Worm (Caenorhabditis elegans) whole organism, L4 larva: ENCODE data around the gene ani-2.

Experiments
- D1046.2 ChIP-seq: fragments of 200-800 bp; sonication (Bioruptor generic); IDR thresholded peaks from 2 replicates; pipeline ENCODE4 v1.3.6; 2022; ENCODE audit warnings: missing genetic modification characterization, missing compliant biosample characterization
- F26F4.8 ChIP-seq: fragments of 200-800 bp; sonication (Bioruptor generic); conservative IDR thresholded peaks from 2 replicates; pipeline ENCODE4 v1.3.6; 2022; ENCODE audit warnings: missing genetic modification characterization, missing compliant biosample characterization
- F37D6.2 ChIP-seq: sonication (generic microtip); optimal IDR thresholded peaks from 2 replicates; lab custom pipeline; 2016; ENCODE audit warnings: mild to moderate bottlenecking, missing genetic modification characterization, missing compliant biosample characterization
- F49E8.2 ChIP-seq: sonication (generic microtip); optimal IDR thresholded peaks from 2 replicates; lab custom pipeline; 2016; ENCODE audit warnings: missing compliant biosample characterization, mild to moderate bottlenecking, missing genetic modification characterization, borderline replicate concordance
- R02D3.7 ChIP-seq: fragments of 150-350 bp; sonication (generic microtip); optimal IDR thresholded peaks from 3 replicates; lab custom pipeline; 2014; ENCODE audit warnings: missing biosample characterization, missing genetic modification characterization
- T20F7.1 ChIP-seq: fragments of 200-800 bp; sonication (Bioruptor generic); optimal IDR thresholded peaks from 2 replicates; lab custom pipeline; 2018; ENCODE audit warnings: mild to moderate bottlenecking, missing genetic modification characterization, missing compliant biosample characterization
- Y75B8A.6 ChIP-seq: fragments of 200-800 bp; sonication (Bioruptor generic); IDR thresholded peaks from 2 replicates; pipeline ENCODE4 v1.3.6; 2022; ENCODE audit warnings: missing genetic modification reagents, missing genetic modification characterization, missing compliant biosample characterization
- aha-1 ChIP-seq: fragments of 150-350 bp; peaks from one replicate; lab custom pipeline; 2014; ENCODE audit warnings: missing biosample characterization, missing genetic modification characterization
- attf-4 ChIP-seq: sonication (generic microtip); optimal IDR thresholded peaks from 3 replicates; lab custom pipeline; 2017; ENCODE audit warnings: missing biosample characterization, missing genetic modification characterization
- ceh-32 ChIP-seq: sonication (generic microtip); optimal IDR thresholded peaks from 2 replicates; lab custom pipeline; 2016; ENCODE audit warnings: mild to moderate bottlenecking, missing genetic modification characterization, missing compliant biosample characterization; ENCODE audit not compliant: poor library complexity
- ceh-44 ChIP-seq: fragments of 200-800 bp; sonication (Bioruptor generic); IDR thresholded peaks from 2 replicates; pipeline ENCODE4 v1.3.6; 2022; ENCODE audit warnings: missing genetic modification reagents, missing genetic modification characterization, missing compliant biosample characterization
- ceh-62 ChIP-seq: sonication (generic microtip); optimal IDR thresholded peaks from 2 replicates; lab custom pipeline; 2017; ENCODE audit warnings: missing biosample characterization, missing genetic modification characterization
- ces-1 ChIP-seq: fragments of 150-350 bp; sonication (generic microtip); optimal IDR thresholded peaks from 4 replicates; lab custom pipeline; 2014; ENCODE audit warnings: missing biosample characterization, missing genetic modification reagents, missing genetic modification characterization
- daf-16 ChIP-seq, 3 experiments: sonication (generic microtip); optimal IDR thresholded peaks; 2 replicates each; lab custom pipeline; 2016 to 2017; ENCODE audit warnings: missing genetic modification characterization in 3 of 3, missing genetic modification reagents in 3 of 3, mild to moderate bottlenecking in 2 of 3, missing compliant biosample characterization in 2 of 3, missing biosample characterization in 1 of 3, moderate library complexity in 1 of 3
- daf-19 ChIP-seq: fragments of 200-800 bp; sonication (Bioruptor generic); conservative IDR thresholded peaks from 2 replicates; pipeline ENCODE4 v1.3.6; 2022; ENCODE audit warnings: missing genetic modification characterization, missing compliant biosample characterization
- daf-8 ChIP-seq: fragments of 200-800 bp; sonication (Bioruptor generic); IDR thresholded peaks from 2 replicates; pipeline ENCODE4 v1.3.6; 2022; ENCODE audit warnings: missing genetic modification characterization, missing compliant biosample characterization
- dve-1 ChIP-seq: sonication (generic microtip); optimal IDR thresholded peaks from 2 replicates; lab custom pipeline; 2017; ENCODE audit warnings: antibody characterized with exemption, mild to moderate bottlenecking, missing genetic modification characterization, missing compliant biosample characterization; ENCODE audit not compliant: insufficient read depth
- egl-43 ChIP-seq: fragments of 200-800 bp; sonication (Bioruptor generic); IDR thresholded peaks from 2 replicates; pipeline ENCODE4 v1.3.6; 2022; ENCODE audit warnings: missing genetic modification reagents, missing genetic modification characterization, missing compliant biosample characterization
- fos-1 ChIP-seq: fragments of 150-350 bp; optimal IDR thresholded peaks from 2 replicates; lab custom pipeline; 2014; ENCODE audit warnings: missing biosample characterization, missing genetic modification characterization
- hif-1 ChIP-seq, 2 experiments: sonication (generic microtip); optimal IDR thresholded peaks; 2 replicates each; lab custom pipeline; 2016 to 2017; ENCODE audit warnings: missing compliant biosample characterization in 2 of 2, missing genetic modification characterization in 2 of 2, missing genetic modification reagents in 2 of 2, missing genotype in 2 of 2, mild to moderate bottlenecking in 1 of 2
- hlh-11 ChIP-seq: fragments of 200-800 bp; sonication (Bioruptor generic); optimal IDR thresholded peaks from 2 replicates; lab custom pipeline; 2018; ENCODE audit warnings: mild to moderate bottlenecking, missing genetic modification characterization, missing compliant biosample characterization
- hlh-30 ChIP-seq: sonication (generic microtip); optimal IDR thresholded peaks from 2 replicates; lab custom pipeline; 2017; ENCODE audit warnings: antibody characterized with exemption, mild to moderate bottlenecking, missing genetic modification characterization, missing compliant biosample characterization; ENCODE audit not compliant: insufficient read depth
- hmg-1.1 ChIP-seq: fragments of 200-800 bp; sonication (Bioruptor generic); IDR thresholded peaks from 2 replicates; pipeline ENCODE4 v1.3.6; 2022; ENCODE audit warnings: missing genetic modification reagents, missing genetic modification characterization, missing compliant biosample characterization
- lin-1 ChIP-seq: fragments of 200-800 bp; sonication (Bioruptor generic); IDR thresholded peaks from 2 replicates; pipeline ENCODE4 v1.3.6; 2022; ENCODE audit warnings: missing genetic modification reagents, missing genetic modification characterization, missing compliant biosample characterization
- lin-29 ChIP-seq: fragments of 200-800 bp; sonication (Bioruptor generic); IDR thresholded peaks from 2 replicates; pipeline ENCODE4 v1.3.6; 2022; ENCODE audit warnings: missing genetic modification reagents, missing genetic modification characterization, missing compliant biosample characterization
- lin-39 ChIP-seq: fragments of 150-350 bp; optimal IDR thresholded peaks from 2 replicates; lab custom pipeline; 2014; ENCODE audit warnings: missing biosample characterization, missing genetic modification reagents, missing genetic modification characterization
- lir-3 ChIP-seq: sonication (generic microtip); optimal IDR thresholded peaks from 2 replicates; lab custom pipeline; 2016; ENCODE audit warnings: mild to moderate bottlenecking, missing genetic modification characterization, missing compliant biosample characterization
- lsy-2 ChIP-seq, 2 experiments: fragments of 150-350 bp in 1 of 2; sonication (generic microtip) in 1 of 2; optimal IDR thresholded peaks; 2 replicates each; lab custom pipeline; 2014 to 2017; ENCODE audit warnings: missing biosample characterization in 2 of 2, missing genetic modification characterization in 2 of 2
- mep-1 ChIP-seq: fragments of 150-350 bp; sonication (generic microtip); optimal IDR thresholded peaks from 3 replicates; lab custom pipeline; 2014; ENCODE audit warnings: missing biosample characterization, missing genetic modification characterization
- mes-2 ChIP-seq: sonication (generic microtip); optimal IDR thresholded peaks from 2 replicates; lab custom pipeline; 2016; ENCODE audit warnings: missing genotype, mild to moderate bottlenecking, missing genetic modification characterization, missing compliant biosample characterization; ENCODE audit not compliant: poor library complexity, severe bottlenecking
- nhr-102 ChIP-seq: sonication (generic microtip); optimal IDR thresholded peaks from 2 replicates; lab custom pipeline; 2016; ENCODE audit warnings: mild to moderate bottlenecking, missing genetic modification characterization, moderate library complexity, missing compliant biosample characterization
- nhr-111 ChIP-seq: fragments of 200-800 bp; sonication (Bioruptor generic); optimal IDR thresholded peaks from 2 replicates; lab custom pipeline; 2018; ENCODE audit warnings: mild to moderate bottlenecking, missing genetic modification characterization, missing compliant biosample characterization
- nhr-237 ChIP-seq: sonication (generic microtip); optimal IDR thresholded peaks from 2 replicates; lab custom pipeline; 2017; ENCODE audit warnings: missing biosample characterization, missing genetic modification characterization
- nhr-25 ChIP-seq: sonication (generic microtip); optimal IDR thresholded peaks from 2 replicates; lab custom pipeline; 2017; ENCODE audit warnings: missing genetic modification characterization, mild to moderate bottlenecking, missing compliant biosample characterization, antibody characterized with exemption, moderate library complexity, borderline replicate concordance; ENCODE audit not compliant: insufficient read depth
- nhr-28 ChIP-seq: fragments of 150-350 bp; optimal IDR thresholded peaks from 2 replicates; lab custom pipeline; 2014; ENCODE audit warnings: missing biosample characterization, missing genetic modification characterization
- nhr-42 ChIP-seq: fragments of 200-800 bp; sonication (Bioruptor generic); IDR thresholded peaks from 2 replicates; pipeline ENCODE4 v1.3.6; 2022; ENCODE audit warnings: missing genetic modification characterization, missing compliant biosample characterization
- nhr-76 ChIP-seq: fragments of 150-350 bp; optimal IDR thresholded peaks from 2 replicates; lab custom pipeline; 2014; ENCODE audit warnings: missing biosample characterization, missing genetic modification characterization
- pha-4 ChIP-seq, 2 experiments: fragments of 150-350 bp in 1 of 2; fragments of 200-800 bp in 1 of 2; sonication (Bioruptor generic) in 1 of 2; IDR thresholded peaks in 1 of 2; optimal IDR thresholded peaks in 1 of 2; 2 replicates each; pipeline versions ENCODE4 v1.3.6 to Lab custom; 2014 to 2022; ENCODE audit warnings: missing genetic modification characterization in 2 of 2, missing genetic modification reagents in 2 of 2, missing biosample characterization in 1 of 2, missing compliant biosample characterization in 1 of 2
- php-3 ChIP-seq: fragments of 200-800 bp; sonication (Bioruptor generic); IDR thresholded peaks from 2 replicates; pipeline ENCODE4 v1.3.6; 2022; ENCODE audit warnings: missing genetic modification reagents, missing genetic modification characterization, missing compliant biosample characterization
- rbr-2 ChIP-seq: sonication (generic microtip); optimal IDR thresholded peaks from 2 replicates; lab custom pipeline; 2016; ENCODE audit warnings: missing genotype, missing genetic modification characterization, missing compliant biosample characterization
- saeg-2 ChIP-seq: fragments of 200-800 bp; sonication (Bioruptor generic); IDR thresholded peaks from 2 replicates; pipeline ENCODE4 v1.3.6; 2022; ENCODE audit warnings: missing genetic modification reagents, missing genetic modification characterization, missing compliant biosample characterization
- sdz-12 ChIP-seq: fragments of 200-800 bp; sonication (Bioruptor generic); optimal IDR thresholded peaks from 2 replicates; lab custom pipeline; 2018; ENCODE audit warnings: mild to moderate bottlenecking, missing genetic modification characterization, missing compliant biosample characterization
- snpc-4 ChIP-seq: fragments of 150-350 bp; optimal IDR thresholded peaks from 2 replicates; lab custom pipeline; 2014; ENCODE audit warnings: missing biosample characterization, missing genetic modification characterization
- spr-1 ChIP-seq: sonication (generic microtip); optimal IDR thresholded peaks from 2 replicates; lab custom pipeline; 2016; ENCODE audit warnings: mild to moderate bottlenecking, missing genetic modification characterization, missing compliant biosample characterization
- unc-39 ChIP-seq: sonication (generic microtip); optimal IDR thresholded peaks from 2 replicates; lab custom pipeline; 2017; ENCODE audit warnings: missing biosample characterization, missing genetic modification characterization
- unc-62 ChIP-seq, 3 experiments: fragments of 150-350 bp in 1 of 3; sonication (generic microtip); optimal IDR thresholded peaks in 2 of 3; peaks in 1 of 3; 1 replicate in 1 of 3; 2 replicates in 2 of 3; lab custom pipeline; 2014 to 2017; ENCODE audit warnings: missing biosample characterization in 3 of 3, missing genetic modification characterization in 3 of 3, missing genetic modification reagents in 3 of 3, missing genotype in 1 of 3
- zfp-3 ChIP-seq: fragments of 200-800 bp; sonication (Bioruptor generic); conservative IDR thresholded peaks from 2 replicates; pipeline ENCODE4 v1.3.6; 2022; ENCODE audit warnings: missing genetic modification reagents, missing genetic modification characterization, missing compliant biosample characterization
- zip-11 ChIP-seq: fragments of 200-800 bp; sonication (Bioruptor generic); IDR thresholded peaks from 2 replicates; pipeline ENCODE4 v1.3.6; 2022; ENCODE audit warnings: missing genetic modification characterization, missing compliant biosample characterization
- ztf-11 ChIP-seq: fragments of 150-350 bp; optimal IDR thresholded peaks from 2 replicates; lab custom pipeline; 2014; ENCODE audit warnings: missing biosample characterization, missing genetic modification characterization

Gene ani-2

ce11 chrII:6328672-6329071, 36.5 kb downstream of the ani-2 start (continued):
- no peak for TF ChIP-seq egl-43 (GFP tag; lab: Robert Waterston, UW)
- peak; percentile 88 for TF ChIP-seq hlh-11
- no peak for TF ChIP-seq fos-1 (tag; lab: Kevin White, UChicago)
- no peak for TF ChIP-seq ztf-11 (tag; lab: Kevin White, UChicago)
- no peak for TF ChIP-seq nhr-237 (tag; lab: Kevin White, UChicago)
- no peak for TF ChIP-seq ceh-62 (tag; lab: Kevin White, UChicago)
- no peak for TF ChIP-seq snpc-4 (tag; lab: Kevin White, UChicago)
- no peak for TF ChIP-seq pha-4 (GFP tag; IDR thresholded peaks at IDR 0.05; lab: Robert Waterston, UW)
- TF ChIP-seq pha-4 (tag; optimal IDR thresholded peaks at IDR 0.05; lab: Kevin White, UChicago): no peak
- peak in 1 of 2 experiments; percentile 16 for TF ChIP-seq hif-1 (tag; optimal IDR thresholded peaks at IDR 0.05; lab: Kevin White, UChicago)
- TF ChIP-seq lsy-2 (tag; optimal IDR thresholded peaks at IDR 0.05; lab: Kevin White, UChicago): no peak
- TF ChIP-seq F26F4.8: no peak
- no peak for TF ChIP-seq unc-39 (tag; lab: Kevin White, UChicago)
- no peak for TF ChIP-seq lin-29 (GFP tag; lab: Robert Waterston, UW)
- TF ChIP-seq rbr-2 (tag; lab: Kevin White, UChicago): no peak
- TF ChIP-seq F49E8.2 (tag; lab: Kevin White, UChicago): no peak
- no peak for TF ChIP-seq F37D6.2 (tag; lab: Kevin White, UChicago)
- TF ChIP-seq php-3 (GFP tag; lab: Robert Waterston, UW): peak; percentile 76
- TF ChIP-seq lir-3 (tag; lab: Kevin White, UChicago): no peak
- TF ChIP-seq unc-62 (GFP tag; optimal IDR thresholded peaks at IDR 0.05 in 1 of 2; lab: Kevin White, UChicago): peak in 1 of 2 experiments; percentile 71
- TF ChIP-seq unc-62 (tag; optimal IDR thresholded peaks at IDR 0.05; lab: Kevin White, UChicago): no peak
- no peak for TF ChIP-seq D1046.2
- TF ChIP-seq dve-1 (tag; lab: Kevin White, UChicago): peak; percentile 82
- TF ChIP-seq Y75B8A.6 (GFP tag; lab: Robert Waterston, UW): no peak
- TF ChIP-seq zfp-3 (GFP tag; lab: Robert Waterston, UW): no peak
- TF ChIP-seq mep-1 (tag; lab: Kevin White, UChicago): peak; percentile 27
- peak; percentile 73 for TF ChIP-seq lin-1 (GFP tag; lab: Robert Waterston, UW)
- no peak for TF ChIP-seq sdz-12 (GFP tag; lab: Kevin White, UChicago)
- peak; percentile 35 for TF ChIP-seq nhr-102 (tag; lab: Kevin White, UChicago)
- peak; percentile 9 for TF ChIP-seq T20F7.1 (GFP tag; lab: Kevin White, UChicago)
- TF ChIP-seq daf-16 (GFP tag; optimal IDR thresholded peaks at IDR 0.05; lab: Kevin White, UChicago): peak in 1 of 2 experiments; percentile 9
- TF ChIP-seq daf-16 (tag; optimal IDR thresholded peaks at IDR 0.05; lab: Kevin White, UChicago): peak; percentile 62
- TF ChIP-seq hmg-1.1 (GFP tag; lab: Robert Waterston, UW): no peak
- TF ChIP-seq hlh-30: peak; percentile 13
- TF ChIP-seq daf-19 (GFP tag; lab: Robert Waterston, UW): no peak
- no peak for TF ChIP-seq spr-1 (tag; lab: Kevin White, UChicago)
- no peak for TF ChIP-seq nhr-25 (tag; lab: Kevin White, UChicago)
- TF ChIP-seq aha-1 (tag; lab: Kevin White, UChicago): peak; percentile 53
- TF ChIP-seq ces-1 (GFP tag; lab: Kevin White, UChicago): no peak
- TF ChIP-seq nhr-28 (tag; lab: Kevin White, UChicago): peak; percentile 97
- TF ChIP-seq lin-39 (tag; lab: Kevin White, UChicago): no peak
- no peak for TF ChIP-seq nhr-76 (tag; lab: Kevin White, UChicago)
- TF ChIP-seq ceh-32 (tag; lab: Kevin White, UChicago): no peak
- TF ChIP-seq saeg-2 (GFP tag; lab: Robert Waterston, UW): no peak
- no peak for TF ChIP-seq zip-11
- TF ChIP-seq daf-8 (GFP tag; lab: Robert Waterston, UW): no peak
- no peak for TF ChIP-seq ceh-44 (GFP tag; lab: Robert Waterston, UW)
- no peak for TF ChIP-seq nhr-42 (GFP tag; lab: Robert Waterston, UW)
- TF ChIP-seq attf-4: no peak
- no peak for TF ChIP-seq R02D3.7 (tag; lab: Kevin White, UChicago)
- TF ChIP-seq nhr-111 (GFP tag; lab: Kevin White, UChicago): no peak
- peak; percentile 18 for TF ChIP-seq mes-2
